Fruit fly (Drosophila melanogaster): ENCODE measurements around the gene CG10352.

Gene CG10352

dm6 chrX:11915154-11915593 lies 38.2 kb upstream of the CG10352 start (continued):
- TF ChIP-seq trem (tag; optimal IDR thresholded peaks at IDR 0.05), result peak; percentile 86
- TF ChIP-seq tx (GFP tag; optimal IDR thresholded peaks at IDR 0.05), result no peak
- peak; percentile 44 for TF ChIP-seq ems (GFP tag; optimal IDR thresholded peaks at IDR 0.05)
- peak; percentile 89 for TF ChIP-seq Asciz (GFP tag; optimal IDR thresholded peaks at IDR 0.05)
- TF ChIP-seq Atf-2 (GFP tag; optimal IDR thresholded peaks at IDR 0.05), result no peak
- no peak for TF ChIP-seq ham (GFP tag; IDR thresholded peaks at IDR 0.05)
- TF ChIP-seq CkIIα-i1 (GFP tag; IDR thresholded peaks at IDR 0.05), result no peak
- peak; percentile 78 for TF ChIP-seq ro (GFP tag; IDR thresholded peaks at IDR 0.05)
- peak; percentile 78 for TF ChIP-seq Xbp1 (GFP tag; optimal IDR thresholded peaks at IDR 0.05)
- TF ChIP-seq da (GFP tag; optimal IDR thresholded peaks at IDR 0.05), result no peak
- TF ChIP-seq CG13123 (GFP tag; optimal IDR thresholded peaks at IDR 0.05), result peak; percentile 2
- peak; percentile 94 for TF ChIP-seq CG15269 (tag; optimal IDR thresholded peaks at IDR 0.05)
- TF ChIP-seq Ptx1 (GFP tag; IDR thresholded peaks at IDR 0.05), result peak; percentile 90
- peak; percentile 7; the same call in 1 of the 3 replicates for TF ChIP-seq sr (GFP tag; IDR thresholded peaks at IDR 0.05)
- TF ChIP-seq Nf-YB (GFP tag; optimal IDR thresholded peaks at IDR 0.05), result peak; percentile 78
- TF ChIP-seq YL-1 (GFP tag; optimal IDR thresholded peaks at IDR 0.05), result peak; percentile 77
- no peak for TF ChIP-seq ERR (GFP tag; optimal IDR thresholded peaks at IDR 0.05)
- TF ChIP-seq toy (GFP tag; IDR thresholded peaks at IDR 0.05), result peak; percentile 19; the same call in 1 of the 2 replicates
- TF ChIP-seq zen2 (GFP tag; IDR thresholded peaks at IDR 0.05; ENCODE audit: partially characterized antibody), result no peak
- peak; percentile 98 for TF ChIP-seq CG17361 (GFP tag; IDR thresholded peaks at IDR 0.05)
- TF ChIP-seq CG7786 (GFP tag; optimal IDR thresholded peaks at IDR 0.05), result no peak
- peak; percentile 88 for TF ChIP-seq lab (GFP tag; optimal IDR thresholded peaks at IDR 0.05)
- peak; percentile 84 for TF ChIP-seq ttk (GFP tag; IDR thresholded peaks at IDR 0.05)
- peak; percentile 76 for TF ChIP-seq Vsx1 (GFP tag; optimal IDR thresholded peaks at IDR 0.05)
- peak; percentile 89 for TF ChIP-seq CG34422 (GFP tag; IDR thresholded peaks at IDR 0.05)
- TF ChIP-seq oc (tag; optimal IDR thresholded peaks at IDR 0.05), result peak; percentile 89
- TF ChIP-seq pfk (GFP tag; optimal IDR thresholded peaks at IDR 0.05), result peak; percentile 14
- peak; percentile 53 for TF ChIP-seq CG17912 (GFP tag; optimal IDR thresholded peaks at IDR 0.05)
- TF ChIP-seq CG2875 (GFP tag; optimal IDR thresholded peaks at IDR 0.05), result peak; percentile 82
- TF ChIP-seq salm (tag; optimal IDR thresholded peaks at IDR 0.05), result peak; percentile 87
- TF ChIP-seq CG14441 (GFP tag; IDR thresholded peaks at IDR 0.05), result peak; percentile 81
- peak; percentile 86 for TF ChIP-seq esg (GFP tag; conservative IDR thresholded peaks at IDR 0.05)
- peak; percentile 61; the same call in 1 of the 2 replicates for TF ChIP-seq dimm (GFP tag; IDR thresholded peaks at IDR 0.05)
- TF ChIP-seq CG13287 (GFP tag; IDR thresholded peaks at IDR 0.05; ENCODE audit: partially characterized antibody), result no peak
- peak; percentile 84 for TF ChIP-seq ci (GFP tag; IDR thresholded peaks at IDR 0.05)
- no peak for TF ChIP-seq HLH4C (GFP tag; IDR thresholded peaks at IDR 0.05; ENCODE audit: partially characterized antibody)
- peak; percentile 92 for TF ChIP-seq CG33557 (GFP tag; optimal IDR thresholded peaks at IDR 0.05)
- TF ChIP-seq CG15601 (tag; optimal IDR thresholded peaks at IDR 0.05), result peak; percentile 87
- peak; percentile 61 for TF ChIP-seq Gsc (GFP tag; IDR thresholded peaks at IDR 0.05)
- peak; percentile 94 for TF ChIP-seq dmrt99B (tag; optimal IDR thresholded peaks at IDR 0.05)
- no peak for TF ChIP-seq shn (GFP tag; optimal IDR thresholded peaks at IDR 0.05)
- no peak for TF ChIP-seq ash1 (GFP tag; optimal IDR thresholded peaks at IDR 0.05)
- peak; percentile 85 for TF ChIP-seq danr (GFP tag; IDR thresholded peaks at IDR 0.05)
- no peak for TF ChIP-seq Sin3A (optimal IDR thresholded peaks at IDR 0.05)
- peak; percentile 64 for TF ChIP-seq CG8359 (GFP tag; optimal IDR thresholded peaks at IDR 0.05; ENCODE audit: borderline replicate concordance)
- no peak for TF ChIP-seq NK7.1 (GFP tag; optimal IDR thresholded peaks at IDR 0.05)
- peak; percentile 7 for TF ChIP-seq tup (GFP tag; optimal IDR thresholded peaks at IDR 0.05)
- TF ChIP-seq al (GFP tag; IDR thresholded peaks at IDR 0.05), result peak; percentile 82
- TF ChIP-seq ftz-f1 (GFP tag; optimal IDR thresholded peaks at IDR 0.05), result no peak
- peak; percentile 89 for TF ChIP-seq Dek (tag; optimal IDR thresholded peaks at IDR 0.05)
- no peak for TF ChIP-seq Camta (GFP tag; optimal IDR thresholded peaks at IDR 0.05)

Measured in whole organism, embryonic.